Fruit fly (Drosophila melanogaster) whole organism, embryonic: ENCODE measurements around the gene Mlc2.
A peak's percentile ranks its signal among the peaks of the same experiment; 100 is the strongest.

ENCODE experiments used
- BEAF-32 ChIP-seq: fragments of 200-800 bp; sonication (Bioruptor generic); optimal IDR thresholded peaks from 3 replicates; lab custom pipeline; 2017; ENCODE audit warnings: missing biosample characterization, missing genetic modification characterization, mild to moderate bottlenecking, moderate library complexity, missing genetic modification reagents
- CG10274 ChIP-seq: fragments of 200-800 bp; sonication (Bioruptor generic); optimal IDR thresholded peaks from 3 replicates; lab custom pipeline; 2017; ENCODE audit warnings: missing biosample characterization, mild to moderate bottlenecking, missing genetic modification characterization
- CG11085 ChIP-seq: fragments of 200-800 bp; sonication (Bioruptor generic); IDR thresholded peaks from 2 replicates; pipeline ENCODE4 v1.3.6; 2022; ENCODE audit warnings: missing biosample characterization, missing genetic modification characterization
- CG12236 ChIP-seq: fragments of 200-800 bp; sonication (Bioruptor generic); optimal IDR thresholded peaks from 2 replicates; lab custom pipeline; 2016; ENCODE audit warnings: missing biosample characterization, missing genetic modification characterization
- CG12391 ChIP-seq: fragments of 200-800 bp; sonication (Bioruptor generic); optimal IDR thresholded peaks from 3 replicates; lab custom pipeline; 2018; ENCODE audit warnings: missing biosample characterization, mild to moderate bottlenecking, missing genetic modification characterization, moderate library complexity
- CG12769 ChIP-seq: fragments of 200-800 bp; sonication (Bioruptor generic); optimal IDR thresholded peaks from 2 replicates; lab custom pipeline; 2019; ENCODE audit warnings: missing biosample characterization, mild to moderate bottlenecking, missing genetic modification characterization, moderate library complexity
- CG13624 ChIP-seq: fragments of 200-800 bp; sonication (Bioruptor generic); optimal IDR thresholded peaks from 2 replicates; lab custom pipeline; 2016; ENCODE audit warnings: missing biosample characterization, missing genetic modification characterization
- CG16815 ChIP-seq: fragments of 200-800 bp; sonication (Bioruptor generic); optimal IDR thresholded peaks from 3 replicates; lab custom pipeline; 2017; ENCODE audit warnings: missing biosample characterization, mild to moderate bottlenecking, missing genetic modification characterization
- CG17186 ChIP-seq: fragments of 200-800 bp; sonication (Bioruptor generic); optimal IDR thresholded peaks from 3 replicates; lab custom pipeline; 2017; ENCODE audit warnings: missing biosample characterization, missing genetic modification reagents, missing genetic modification characterization
- CG17361 ChIP-seq: fragments of 200-800 bp; sonication (Bioruptor generic); IDR thresholded peaks from 3 replicates; pipeline ENCODE4 v1.3.6; 2022; ENCODE audit warnings: missing biosample characterization, missing genetic modification characterization
- CG1832 ChIP-seq: fragments of 200-800 bp; sonication (Bioruptor generic); optimal IDR thresholded peaks from 2 replicates; lab custom pipeline; 2017; ENCODE audit warnings: missing biosample characterization, mild to moderate bottlenecking, missing genetic modification characterization, inconsistent platforms
- CG2712 ChIP-seq: fragments of 200-800 bp; optimal IDR thresholded peaks from 3 replicates; lab custom pipeline; 2019; ENCODE audit warnings: missing biosample characterization, mild to moderate bottlenecking, missing genetic modification characterization, moderate library complexity
- CG31365 ChIP-seq: fragments of 200-800 bp; sonication (Bioruptor generic); optimal IDR thresholded peaks from 2 replicates; lab custom pipeline; 2018; ENCODE audit warnings: missing biosample characterization, mild to moderate bottlenecking, missing genetic modification characterization
- CG3163 ChIP-seq: fragments of 200-800 bp; sonication (Bioruptor generic); optimal IDR thresholded peaks from 3 replicates; lab custom pipeline; 2016; ENCODE audit warnings: missing biosample characterization, missing genetic modification characterization
- CG4617 ChIP-seq: fragments of 200-800 bp; sonication (Bioruptor generic); optimal IDR thresholded peaks from 3 replicates; lab custom pipeline; 2016; ENCODE audit warnings: missing biosample characterization, missing genetic modification characterization, borderline replicate concordance
- CG4707 ChIP-seq: fragments of 200-800 bp; sonication (Bioruptor generic); optimal IDR thresholded peaks from 2 replicates; lab custom pipeline; 2018; ENCODE audit warnings: missing biosample characterization, mild to moderate bottlenecking, missing genetic modification characterization, moderate library complexity
- CG6791 ChIP-seq: fragments of 200-800 bp; sonication (Bioruptor generic); IDR thresholded peaks from 3 replicates; pipeline ENCODE4 v1.3.6; 2022; ENCODE audit warnings: missing biosample characterization, missing genetic modification characterization; ENCODE audit not compliant: partially characterized antibody
- D ChIP-seq, 2 experiments: fragments of 200-800 bp in 1 of 2; fragments of >200 bp in 1 of 2; sonication (Bioruptor generic) in 1 of 2; optimal IDR thresholded peaks; 2 replicates in 1 of 2; 3 replicates in 1 of 2; lab custom pipeline; 2017; ENCODE audit warnings: mild to moderate bottlenecking in 1 of 2, missing biosample characterization in 1 of 2, missing genetic modification characterization in 1 of 2, missing genetic modification reagents in 1 of 2
- Dref ChIP-seq: fragments of 200-800 bp; sonication (Bioruptor generic); IDR thresholded peaks from 2 replicates; pipeline ENCODE4 v1.3.6; 2022; ENCODE audit warnings: missing biosample characterization, missing genetic modification characterization
- Ets65A ChIP-seq: fragments of 200-800 bp; sonication (Bioruptor generic); peaks from one replicate; lab custom pipeline; 2016; ENCODE audit warnings: missing biosample characterization, missing genetic modification characterization
- Hr39 ChIP-seq: fragments of >200 bp; optimal IDR thresholded peaks from 2 replicates; lab custom pipeline; 2017
- Jarid2 ChIP-seq: fragments of 200-800 bp; sonication (Bioruptor generic); optimal IDR thresholded peaks from 3 replicates; lab custom pipeline; 2017; ENCODE audit warnings: mild to moderate bottlenecking, missing biosample characterization, missing genetic modification reagents, missing genetic modification characterization
- Lhr ChIP-seq: fragments of 200-800 bp; sonication (Bioruptor generic); optimal IDR thresholded peaks from 3 replicates; lab custom pipeline; 2017; ENCODE audit warnings: mild to moderate bottlenecking, missing biosample characterization, missing genetic modification reagents, missing genetic modification characterization
- Med ChIP-seq: fragments of 200-800 bp; sonication (Bioruptor generic); peaks from one replicate; lab custom pipeline; 2016; ENCODE audit warnings: missing biosample characterization, missing genetic modification characterization, mild to moderate bottlenecking, inconsistent platforms, moderate library complexity
- NK7.1 ChIP-seq: fragments of 200-800 bp; sonication (Bioruptor generic); optimal IDR thresholded peaks from 3 replicates; lab custom pipeline; 2016; ENCODE audit warnings: missing biosample characterization, missing genetic modification characterization
- Nf-YA ChIP-seq: fragments of 200-800 bp; sonication (Bioruptor generic); IDR thresholded peaks from 2 replicates; pipeline ENCODE4 v1.3.6; 2022; ENCODE audit warnings: missing biosample characterization, missing genetic modification characterization
- Pdp1 ChIP-seq, 2 experiments: fragments of 200-800 bp; sonication (Bioruptor generic); optimal IDR thresholded peaks; 3 replicates each; lab custom pipeline; 2016; ENCODE audit warnings: missing biosample characterization in 2 of 2, missing genetic modification characterization in 2 of 2, mild to moderate bottlenecking in 1 of 2, moderate library complexity in 1 of 2
- Spps ChIP-seq: fragments of 200-800 bp; sonication (Bioruptor generic); optimal IDR thresholded peaks from 2 replicates; lab custom pipeline; 2018; ENCODE audit warnings: missing biosample characterization, mild to moderate bottlenecking, missing genetic modification characterization
- cg ChIP-seq: fragments of 200-800 bp; sonication (Bioruptor generic); optimal IDR thresholded peaks from 3 replicates; lab custom pipeline; 2019; ENCODE audit warnings: missing biosample characterization, mild to moderate bottlenecking, missing genetic modification characterization, moderate library complexity
- chinmo ChIP-seq: fragments of 200-800 bp; sonication (Bioruptor generic); IDR thresholded peaks from 4 replicates; pipeline ENCODE4 v1.3.6; 2022; ENCODE audit warnings: missing biosample characterization, missing genetic modification characterization; ENCODE audit not compliant: partially characterized antibody
- crol ChIP-seq: fragments of 200-800 bp; sonication (Bioruptor generic); IDR thresholded peaks from 2 replicates; pipeline ENCODE4 v1.3.6; 2022; ENCODE audit warnings: missing biosample characterization, missing genetic modification characterization
- dimm ChIP-seq: fragments of 200-800 bp; sonication (Bioruptor generic); IDR thresholded peaks from 2 replicates; pipeline ENCODE4 v1.3.6; 2022; ENCODE audit warnings: missing biosample characterization, missing genetic modification characterization
- ems ChIP-seq: fragments of 200-800 bp; sonication (Bioruptor generic); optimal IDR thresholded peaks from 3 replicates; lab custom pipeline; 2016; ENCODE audit warnings: missing biosample characterization, missing genetic modification characterization
- otp ChIP-seq: fragments of 200-800 bp; sonication (Bioruptor generic); IDR thresholded peaks from 3 replicates; pipeline ENCODE4, ENCODE4 v1.3.6; 2022; ENCODE audit warnings: missing biosample characterization, missing genetic modification characterization
- phol ChIP-seq: fragments of 200-800 bp; sonication (Bioruptor generic); optimal IDR thresholded peaks from 3 replicates; lab custom pipeline; 2018; ENCODE audit warnings: missing biosample characterization, mild to moderate bottlenecking, missing genetic modification characterization, moderate library complexity
- sd ChIP-seq: fragments of 200-800 bp; sonication (Bioruptor generic); optimal IDR thresholded peaks from 3 replicates; lab custom pipeline; 2018; ENCODE audit warnings: missing biosample characterization, mild to moderate bottlenecking, missing genetic modification characterization, moderate library complexity
- sens ChIP-seq: fragments of 200-800 bp; sonication (Bioruptor generic); peaks from one replicate; lab custom pipeline; 2016; ENCODE audit warnings: missing biosample characterization, missing genetic modification characterization
- so ChIP-seq: fragments of 200-800 bp; sonication (Bioruptor generic); IDR thresholded peaks from 3 replicates; pipeline ENCODE4 v1.3.6; 2022; ENCODE audit warnings: missing biosample characterization, missing genetic modification characterization
- sr ChIP-seq: fragments of 200-800 bp; sonication (Bioruptor generic); IDR thresholded peaks from 3 replicates; pipeline ENCODE4 v1.3.6; 2022; ENCODE audit warnings: missing biosample characterization, missing genetic modification characterization
- tx ChIP-seq: fragments of 200-800 bp; sonication (Bioruptor generic); optimal IDR thresholded peaks from 2 replicates; lab custom pipeline; 2016; ENCODE audit warnings: missing biosample characterization, missing genetic modification characterization
- unpg ChIP-seq: fragments of 200-800 bp; sonication (Bioruptor generic); optimal IDR thresholded peaks from 3 replicates; lab custom pipeline; 2018; ENCODE audit warnings: missing biosample characterization, mild to moderate bottlenecking, missing genetic modification characterization, moderate library complexity
- usp ChIP-seq: fragments of >200 bp; optimal IDR thresholded peaks from 2 replicates; lab custom pipeline; 2017; ENCODE audit warnings: missing biosample characterization, missing genetic modification characterization

The Mlc2 gene

dm6 chr3R:30176314-30176713 lies 2.0 kb upstream of the Mlc2 start:
- TF ChIP-seq crol (GFP tag; lab: Robert Waterston, UW) (peak; percentile 20; the same call in 1 of the 2 replicates), chinmo (GFP tag; lab: Robert Waterston, UW) (0 out of 4 replicates have a peak, but pooled peaks have one; percentile 15), sd (tag; lab: Kevin White, UChicago) (peak; percentile 81), Med (GFP tag; lab: Kevin White, UChicago) (peak; percentile 26), CG16815 (GFP tag; lab: Kevin White, UChicago) (no peak), Spps (tag; lab: Kevin White, UChicago) (no peak), CG6791 (GFP tag; lab: Robert Waterston, UW) (peak; percentile 36; the same call in 1 of the 3 replicates), CG12769 (tag; lab: Kevin White, UChicago) (peak; percentile 93), usp (GFP tag; lab: Kevin White, UChicago) (no peak)

DNA sequence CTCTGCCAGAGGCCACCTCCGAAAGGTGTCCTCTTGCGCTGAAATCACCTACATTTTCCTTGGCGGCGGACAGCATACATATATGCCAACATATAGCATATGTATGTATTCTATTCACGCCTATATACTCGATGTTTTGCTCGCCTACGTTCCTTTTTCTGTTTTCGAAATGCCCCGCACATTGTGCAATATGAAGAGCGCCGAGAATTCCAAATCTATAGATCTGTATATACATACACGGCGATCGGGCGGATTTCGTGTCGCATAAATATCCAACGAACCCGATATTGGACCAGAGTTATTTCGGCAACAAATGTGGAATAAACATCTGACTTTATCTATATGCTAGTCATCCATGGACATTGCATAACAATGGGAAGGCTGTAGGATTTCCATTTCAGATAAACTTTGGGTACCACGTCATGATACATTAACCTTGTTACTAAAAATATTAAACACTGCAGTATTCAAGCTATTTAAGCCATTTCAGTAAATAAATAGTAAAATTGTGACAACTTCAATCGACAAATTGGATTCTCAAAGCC lies 766 bp upstream of the Mlc2 start:
- TF ChIP-seq so (peak; percentile 65; the same call in 1 of the 3 replicates), CG4707 (GFP tag; lab: Kevin White, UChicago) (no peak), CG12236 (GFP tag; lab: Kevin White, UChicago) (no peak), chinmo (GFP tag; lab: Robert Waterston, UW) (0 out of 4 replicates have a peak, but pooled peaks have one; percentile 21), CG17186 (GFP tag; lab: Kevin White, UChicago) (no peak), sr (GFP tag; lab: Robert Waterston, UW) (peak; percentile 81), otp (no peak), Pdp1 (GFP tag; optimal IDR thresholded peaks at IDR 0.05; lab: Kevin White, UChicago) (peak in 1 of 2 experiments; percentile 96), CG12769 (tag; lab: Kevin White, UChicago) (peak; percentile 62), sd (tag; lab: Kevin White, UChicago) (peak; percentile 83), Ets65A (GFP tag; lab: Kevin White, UChicago) (peak; percentile 37), D (optimal IDR thresholded peaks at IDR 0.05; lab: Kevin White, UChicago) (no peak), D (GFP tag; optimal IDR thresholded peaks at IDR 0.05; lab: Kevin White, UChicago) (no peak)

- peak; percentile 54 for TF ChIP-seq CG12391
- TF ChIP-seq Hr39: no peak
- TF ChIP-seq dimm (GFP tag; lab: Robert Waterston, UW): peak; percentile 50
- no peak for TF ChIP-seq CG10274
- peak; percentile 14; the same call in 1 of the 3 replicates for TF ChIP-seq sr (GFP tag; lab: Robert Waterston, UW)
- peak; percentile 55 for TF ChIP-seq Jarid2 (GFP tag; lab: Kevin White, UChicago)
- no peak for TF ChIP-seq CG31365 (tag; lab: Kevin White, UChicago)
- TF ChIP-seq CG2712: peak; percentile 70
- 0 out of 2 replicates have a peak, but pooled peaks have one; percentile 45 for TF ChIP-seq CG11085 (GFP tag; lab: Robert Waterston, UW)
- TF ChIP-seq chinmo (GFP tag; lab: Robert Waterston, UW): peak; percentile 87; the same call in 2 of the 4 replicates
- TF ChIP-seq CG1832 (GFP tag; lab: Kevin White, UChicago): no peak
- TF ChIP-seq sens (GFP tag; lab: Kevin White, UChicago): peak; percentile 89
- TF ChIP-seq phol (tag; lab: Kevin White, UChicago): peak; percentile 56
- TF ChIP-seq CG17361 (GFP tag; lab: Robert Waterston, UW): peak; percentile 55
- no peak for TF ChIP-seq Dref (GFP tag; lab: Robert Waterston, UW)
- peak; percentile 61 for TF ChIP-seq unpg (GFP tag; lab: Kevin White, UChicago)
- TF ChIP-seq tx: no peak
- peak; percentile 27; the same call in 1 of the 2 replicates for TF ChIP-seq Nf-YA (GFP tag; lab: Robert Waterston, UW)
- no peak for TF ChIP-seq CG4617 (GFP tag; lab: Kevin White, UChicago)
- no peak for TF ChIP-seq cg (GFP tag; lab: Kevin White, UChicago)
- TF ChIP-seq ems (GFP tag; lab: Kevin White, UChicago): no peak
- TF ChIP-seq BEAF-32: no peak
- no peak for TF ChIP-seq NK7.1
- TF ChIP-seq Lhr (GFP tag; lab: Kevin White, UChicago): peak; percentile 16
- TF ChIP-seq CG3163 (GFP tag; lab: Kevin White, UChicago): no peak
- no peak for TF ChIP-seq CG13624
These were observed 3.4 kb downstream of the Mlc2 start, which contains the start of gene Rsod for dm6 chr3R:30170671-30171667. TSS of gene Rsod (minus strand) at chr3R:30171207.
